Worm (Caenorhabditis elegans) whole organism, late embryonic: ENCODE data around the gene tasp-1.

ENCODE experiments used
- C08G9.2 ChIP-seq: sonication (generic microtip); optimal IDR thresholded peaks from 2 replicates; lab custom pipeline; 2016; ENCODE audit warnings: mild to moderate bottlenecking, missing genetic modification characterization, moderate library complexity, missing compliant biosample characterization
- C38D4.7 ChIP-seq: fragments of 200-800 bp; sonication (Bioruptor generic); optimal IDR thresholded peaks from 2 replicates; lab custom pipeline; 2018; ENCODE audit warnings: mild to moderate bottlenecking, missing genetic modification characterization, moderate library complexity, missing compliant biosample characterization
- T23F11.4 ChIP-seq: fragments of 200-800 bp; sonication (Bioruptor generic); optimal IDR thresholded peaks from 2 replicates; lab custom pipeline; 2018; ENCODE audit warnings: mild to moderate bottlenecking, missing genetic modification characterization, missing compliant biosample characterization
- Y22D7AL.16 ChIP-seq: sonication (generic microtip); optimal IDR thresholded peaks from 2 replicates; lab custom pipeline; 2016; ENCODE audit warnings: missing genetic modification characterization, missing compliant biosample characterization
- ahr-1 ChIP-seq: sonication (generic microtip); optimal IDR thresholded peaks from 2 replicates; lab custom pipeline; 2016; ENCODE audit warnings: missing genetic modification characterization, missing compliant biosample characterization
- ama-1 ChIP-seq: fragments of 150-350 bp; optimal IDR thresholded peaks from 2 replicates; lab custom pipeline; 2014
- ceh-14 ChIP-seq: sonication (generic microtip); optimal IDR thresholded peaks from 2 replicates; lab custom pipeline; 2016; ENCODE audit warnings: missing genotype, missing genetic modification characterization, missing compliant biosample characterization
- ceh-18 ChIP-seq: sonication (generic microtip); optimal IDR thresholded peaks from 2 replicates; lab custom pipeline; 2016; ENCODE audit warnings: missing genetic modification characterization, missing compliant biosample characterization
- ceh-24 ChIP-seq: sonication (generic microtip); optimal IDR thresholded peaks from 2 replicates; lab custom pipeline; 2016; ENCODE audit warnings: mild to moderate bottlenecking, missing genetic modification characterization, missing compliant biosample characterization
- ceh-31 ChIP-seq: sonication (generic microtip); optimal IDR thresholded peaks from 2 replicates; lab custom pipeline; 2016; ENCODE audit warnings: missing genetic modification characterization, missing compliant biosample characterization
- ceh-34 ChIP-seq: sonication (generic microtip); optimal IDR thresholded peaks from 2 replicates; lab custom pipeline; 2016; ENCODE audit warnings: mild to moderate bottlenecking, missing genetic modification characterization, missing compliant biosample characterization
- ceh-48 ChIP-seq: sonication (generic microtip); optimal IDR thresholded peaks from 2 replicates; lab custom pipeline; 2016; ENCODE audit warnings: missing genetic modification characterization, inconsistent platforms, missing compliant biosample characterization
- ceh-9 ChIP-seq: sonication (generic microtip); optimal IDR thresholded peaks from 2 replicates; lab custom pipeline; 2016; ENCODE audit warnings: mild to moderate bottlenecking, missing genetic modification characterization, inconsistent platforms, missing compliant biosample characterization
- che-1 ChIP-seq: sonication (generic microtip); optimal IDR thresholded peaks from 2 replicates; lab custom pipeline; 2016; ENCODE audit warnings: mild to moderate bottlenecking, missing genetic modification characterization, missing compliant biosample characterization
- dve-1 ChIP-seq: sonication (generic microtip); optimal IDR thresholded peaks from 2 replicates; lab custom pipeline; 2017; ENCODE audit warnings: antibody characterized with exemption, mild to moderate bottlenecking, missing genetic modification characterization, missing compliant biosample characterization
- elt-2 ChIP-seq: sonication (generic microtip); optimal IDR thresholded peaks from 2 replicates; lab custom pipeline; 2016; ENCODE audit warnings: missing genetic modification reagents, missing genetic modification characterization, missing compliant biosample characterization
- elt-4 ChIP-seq: sonication (generic microtip); optimal IDR thresholded peaks from 2 replicates; lab custom pipeline; 2016; ENCODE audit warnings: missing genetic modification characterization, missing compliant biosample characterization
- eyg-1 ChIP-seq: sonication (generic microtip); optimal IDR thresholded peaks from 2 replicates; lab custom pipeline; 2016; ENCODE audit warnings: missing genotype, missing genetic modification characterization, missing compliant biosample characterization
- fax-1 ChIP-seq: sonication (generic microtip); optimal IDR thresholded peaks from 2 replicates; lab custom pipeline; 2016; ENCODE audit warnings: missing genotype, missing genetic modification characterization, missing compliant biosample characterization
- fkh-6 ChIP-seq: sonication (generic microtip); optimal IDR thresholded peaks from 2 replicates; lab custom pipeline; 2016; ENCODE audit warnings: missing genetic modification characterization, missing compliant biosample characterization
- hlh-15 ChIP-seq: sonication (generic microtip); optimal IDR thresholded peaks from 2 replicates; lab custom pipeline; 2016; ENCODE audit warnings: missing genetic modification characterization, missing compliant biosample characterization
- hlh-30 ChIP-seq: sonication (generic microtip); optimal IDR thresholded peaks from 2 replicates; lab custom pipeline; 2017; ENCODE audit warnings: antibody characterized with exemption, missing genetic modification characterization, missing compliant biosample characterization; ENCODE audit not compliant: insufficient read depth
- hlh-6 ChIP-seq: sonication (generic microtip); optimal IDR thresholded peaks from 2 replicates; lab custom pipeline; 2016; ENCODE audit warnings: missing genotype, missing genetic modification characterization, missing compliant biosample characterization
- lin-11 ChIP-seq: fragments of 200-800 bp; sonication (Bioruptor generic); optimal IDR thresholded peaks from 2 replicates; lab custom pipeline; 2018; ENCODE audit warnings: mild to moderate bottlenecking, missing genetic modification characterization, missing compliant biosample characterization
- madf-2 ChIP-seq: sonication (generic microtip); optimal IDR thresholded peaks from 2 replicates; lab custom pipeline; 2017; ENCODE audit warnings: missing genetic modification characterization, missing compliant biosample characterization
- mec-3 ChIP-seq: sonication (generic microtip); optimal IDR thresholded peaks from 2 replicates; lab custom pipeline; 2016; ENCODE audit warnings: borderline replicate concordance, missing genetic modification characterization, missing compliant biosample characterization
- nfya-1 ChIP-seq: sonication (generic microtip); optimal IDR thresholded peaks from 2 replicates; lab custom pipeline; 2017; ENCODE audit warnings: missing genetic modification characterization, mild to moderate bottlenecking, missing compliant biosample characterization, antibody characterized with exemption, moderate library complexity
- nhr-11 ChIP-seq: fragments of 150-350 bp; optimal IDR thresholded peaks from 2 replicates; lab custom pipeline; 2014; ENCODE audit warnings: missing biosample characterization, missing genetic modification characterization
- npax-4 ChIP-seq: sonication (generic microtip); optimal IDR thresholded peaks from 2 replicates; lab custom pipeline; 2016; ENCODE audit warnings: missing genetic modification characterization, missing compliant biosample characterization
- pag-3 ChIP-seq: sonication (generic microtip); optimal IDR thresholded peaks from 2 replicates; lab custom pipeline; 2016; ENCODE audit warnings: missing compliant biosample characterization, missing genetic modification characterization, borderline replicate concordance
- pat-9 ChIP-seq: fragments of 200-800 bp; sonication (Bioruptor generic); optimal IDR thresholded peaks from 2 replicates; lab custom pipeline; 2018; ENCODE audit warnings: mild to moderate bottlenecking, missing genetic modification characterization, moderate library complexity, missing compliant biosample characterization
- pha-2 ChIP-seq: sonication (generic microtip); optimal IDR thresholded peaks from 2 replicates; lab custom pipeline; 2017; ENCODE audit warnings: mild to moderate bottlenecking, missing genetic modification characterization, missing compliant biosample characterization
- pha-4 ChIP-seq: fragments of 150-350 bp; optimal IDR thresholded peaks from 2 replicates; lab custom pipeline; 2018; ENCODE audit warnings: missing biosample characterization, missing genetic modification reagents, missing genetic modification characterization
- rnt-1 ChIP-seq: sonication (generic microtip); optimal IDR thresholded peaks from 2 replicates; lab custom pipeline; 2016; ENCODE audit warnings: missing genetic modification characterization, missing compliant biosample characterization
- sdc-2 ChIP-seq: sonication (generic microtip); optimal IDR thresholded peaks from 2 replicates; lab custom pipeline; 2016; ENCODE audit warnings: missing genotype, missing genetic modification characterization, missing compliant biosample characterization
- sox-4 ChIP-seq: sonication (generic microtip); optimal IDR thresholded peaks from 2 replicates; lab custom pipeline; 2017; ENCODE audit warnings: mild to moderate bottlenecking, missing genetic modification characterization, inconsistent platforms, missing compliant biosample characterization
- syd-9 ChIP-seq: sonication (generic microtip); optimal IDR thresholded peaks from 2 replicates; lab custom pipeline; 2016; ENCODE audit warnings: mild to moderate bottlenecking, missing genetic modification characterization, moderate library complexity, missing compliant biosample characterization
- tbx-2 ChIP-seq: sonication (generic microtip); optimal IDR thresholded peaks from 2 replicates; lab custom pipeline; 2016; ENCODE audit warnings: missing genetic modification characterization, missing compliant biosample characterization
- tbx-7 ChIP-seq: sonication (generic microtip); optimal IDR thresholded peaks from 2 replicates; lab custom pipeline; 2016; ENCODE audit warnings: missing genotype, missing genetic modification characterization, missing compliant biosample characterization
- unc-3 ChIP-seq, 2 experiments: fragments of 200-800 bp in 1 of 2; sonication (Bioruptor generic) in 1 of 2; sonication (generic microtip) in 1 of 2; conservative IDR thresholded peaks in 1 of 2; optimal IDR thresholded peaks in 1 of 2; 2 replicates each; pipeline versions ENCODE4 v1.3.6 to Lab custom; 2016 to 2022; ENCODE audit warnings: missing compliant biosample characterization in 2 of 2, missing genetic modification characterization in 2 of 2, missing genetic modification reagents in 1 of 2
- unc-42 ChIP-seq: sonication (generic microtip); optimal IDR thresholded peaks from 2 replicates; lab custom pipeline; 2016; ENCODE audit warnings: missing genotype, missing genetic modification characterization, missing compliant biosample characterization
- unc-55 ChIP-seq: sonication (generic microtip); optimal IDR thresholded peaks from 2 replicates; lab custom pipeline; 2017; ENCODE audit warnings: missing biosample characterization, missing genetic modification reagents, missing genetic modification characterization

Gene tasp-1

DNA sequence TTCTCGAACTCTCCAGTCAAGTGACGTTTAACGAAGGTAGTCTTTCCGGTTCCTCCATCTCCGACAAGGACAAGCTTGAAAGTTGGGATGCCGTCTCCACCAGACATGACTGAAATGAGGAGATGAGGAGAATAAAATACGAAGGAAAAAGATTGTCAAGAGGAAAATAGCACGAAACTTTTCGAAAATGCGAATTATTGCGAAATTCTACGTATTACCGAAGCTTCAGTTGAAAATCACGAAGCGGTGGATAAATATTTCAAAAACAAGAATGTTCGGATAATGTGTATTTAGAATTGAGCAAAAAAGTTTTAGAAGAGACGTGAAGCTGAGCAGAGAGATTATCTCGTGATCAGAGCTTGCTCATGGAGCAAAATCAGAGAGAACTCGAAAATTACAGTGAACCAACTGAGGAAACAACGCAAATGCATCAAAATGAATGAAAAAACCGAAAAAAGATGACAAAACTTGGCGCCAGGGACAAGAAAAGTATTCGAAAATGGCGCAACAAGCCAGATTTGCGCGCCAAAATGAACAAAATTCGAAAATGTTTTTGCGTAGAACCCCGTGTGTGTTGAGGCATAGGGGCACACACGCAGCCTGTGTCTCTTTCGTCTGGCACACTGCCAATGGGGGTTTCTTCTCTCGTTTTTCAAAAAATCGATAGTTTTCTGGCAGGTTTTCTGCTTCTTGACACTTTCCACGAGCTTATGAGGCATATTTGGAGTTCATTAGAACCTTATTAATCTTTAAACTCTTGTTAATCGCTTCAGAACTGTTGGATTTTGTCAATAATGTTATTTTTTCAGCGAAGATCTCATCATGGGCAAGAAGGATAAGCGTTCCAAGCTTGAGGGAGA lies 11.3 kb upstream of the tasp-1 start, which contains the start of the genes ran-1 and dkc-1:
Gene ran-1, minus strand, starts transcription at position 109 of the 860 bp plus-strand sequence.
Gene dkc-1, plus strand, starts transcription at position 810 of the 860 bp plus-strand sequence.
- no peak for TF ChIP-seq npax-4 (tag; lab: Kevin White, UChicago)
- TF ChIP-seq lin-11: no peak
- no peak for TF ChIP-seq sdc-2 (tag; lab: Kevin White, UChicago)
- TF ChIP-seq pat-9 (tag; lab: Kevin White, UChicago): no peak
- no peak for TF ChIP-seq C08G9.2 (tag; lab: Kevin White, UChicago)
- no peak for TF ChIP-seq ceh-9
- TF ChIP-seq ceh-24 (tag; lab: Kevin White, UChicago): no peak
- TF ChIP-seq pag-3 (tag; lab: Kevin White, UChicago): no peak
- TF ChIP-seq mec-3: no peak
- TF ChIP-seq T23F11.4: no peak
- TF ChIP-seq che-1 (tag; lab: Kevin White, UChicago): no peak
- no peak for TF ChIP-seq madf-2 (tag; lab: Kevin White, UChicago)
- TF ChIP-seq tbx-7 (tag; lab: Kevin White, UChicago): no peak
- TF ChIP-seq ceh-34 (tag; lab: Kevin White, UChicago): peak; percentile 8
- TF ChIP-seq hlh-6: no peak
- peak; percentile 49 for TF ChIP-seq hlh-30 (tag; lab: Kevin White, UChicago)
- peak; percentile 75 for TF ChIP-seq ceh-48 (tag; lab: Kevin White, UChicago)
- TF ChIP-seq Y22D7AL.16 (tag; lab: Kevin White, UChicago): no peak
- TF ChIP-seq ama-1 (lab: Kevin White, UChicago): no peak
- TF ChIP-seq hlh-15 (tag; lab: Kevin White, UChicago): no peak
- no peak for TF ChIP-seq ceh-14
- TF ChIP-seq elt-2 (tag; lab: Kevin White, UChicago): peak; percentile 18
- peak; percentile 49 for TF ChIP-seq ceh-31 (tag; lab: Kevin White, UChicago)
- no peak for TF ChIP-seq sox-4 (tag; lab: Kevin White, UChicago)
- TF ChIP-seq pha-2 (tag; lab: Kevin White, UChicago): no peak
- TF ChIP-seq dve-1: peak; percentile 49
- no peak for TF ChIP-seq fkh-6 (tag; lab: Kevin White, UChicago)
- TF ChIP-seq syd-9 (tag; lab: Kevin White, UChicago): no peak
- peak; percentile 92 for TF ChIP-seq nfya-1 (tag; lab: Kevin White, UChicago)
- no peak for TF ChIP-seq nhr-11 (tag; lab: Kevin White, UChicago)
- TF ChIP-seq unc-42 (tag; lab: Kevin White, UChicago): peak; percentile 27
- TF ChIP-seq rnt-1 (tag; lab: Kevin White, UChicago): peak; percentile 2
- peak; percentile 78 for TF ChIP-seq unc-55 (GFP tag; lab: Kevin White, UChicago)
- no peak for TF ChIP-seq pha-4 (tag; lab: Kevin White, UChicago)
- no peak for TF ChIP-seq elt-4 (tag; lab: Kevin White, UChicago)
- TF ChIP-seq ceh-18 (tag; lab: Kevin White, UChicago): peak; percentile 54
- TF ChIP-seq tbx-2 (tag; lab: Kevin White, UChicago): peak; percentile 9
- TF ChIP-seq eyg-1 (tag; lab: Kevin White, UChicago): no peak
- TF ChIP-seq C38D4.7: no peak
- TF ChIP-seq fax-1 (tag; lab: Kevin White, UChicago): no peak
- no peak for TF ChIP-seq ahr-1 (tag; lab: Kevin White, UChicago)
- TF ChIP-seq unc-3 (GFP tag; conservative IDR thresholded peaks at IDR 0.05; lab: Robert Waterston, UW): no peak
- TF ChIP-seq unc-3 (tag; optimal IDR thresholded peaks at IDR 0.05; lab: Kevin White, UChicago): no peak
